Worm (Caenorhabditis elegans) whole organism, L2 larva: ENCODE data around the gene B0546.4.

Experiments used
- F13H6.1 ChIP-seq: sonication (generic microtip); optimal IDR thresholded peaks from 2 replicates; lab custom pipeline; 2016; ENCODE audit warnings: missing genetic modification characterization, missing compliant biosample characterization
- ama-1 ChIP-seq: fragments of 150-350 bp; optimal IDR thresholded peaks from 2 replicates; lab custom pipeline; 2018; ENCODE audit warnings: inconsistent platforms
- lsy-2 ChIP-seq, 2 experiments: fragments of 150-350 bp in 1 of 2; sonication (generic microtip) in 1 of 2; optimal IDR thresholded peaks; 2 replicates each; lab custom pipeline; 2014 to 2017; ENCODE audit warnings: missing biosample characterization in 2 of 2, missing genetic modification characterization in 2 of 2
- mab-5 ChIP-seq: fragments of 150-350 bp; optimal IDR thresholded peaks from 2 replicates; lab custom pipeline; 2014; ENCODE audit warnings: missing biosample characterization, missing genetic modification characterization
- mdl-1 ChIP-seq, 2 experiments: fragments of 150-350 bp in 1 of 2; sonication (generic microtip) in 1 of 2; optimal IDR thresholded peaks; 2 replicates each; lab custom pipeline; 2017; ENCODE audit warnings: missing biosample characterization in 2 of 2, missing genetic modification characterization in 2 of 2
- nhr-12 ChIP-seq: fragments of 150-350 bp; optimal IDR thresholded peaks from 2 replicates; lab custom pipeline; 2014; ENCODE audit warnings: missing biosample characterization, missing genetic modification characterization
- nhr-77 ChIP-seq: fragments of 150-350 bp; optimal IDR thresholded peaks from 2 replicates; lab custom pipeline; 2014; ENCODE audit warnings: missing biosample characterization, missing genetic modification characterization
- ztf-11 ChIP-seq: sonication (generic microtip); optimal IDR thresholded peaks from 2 replicates; lab custom pipeline; 2017; ENCODE audit warnings: missing biosample characterization, missing genetic modification characterization

DNA sequence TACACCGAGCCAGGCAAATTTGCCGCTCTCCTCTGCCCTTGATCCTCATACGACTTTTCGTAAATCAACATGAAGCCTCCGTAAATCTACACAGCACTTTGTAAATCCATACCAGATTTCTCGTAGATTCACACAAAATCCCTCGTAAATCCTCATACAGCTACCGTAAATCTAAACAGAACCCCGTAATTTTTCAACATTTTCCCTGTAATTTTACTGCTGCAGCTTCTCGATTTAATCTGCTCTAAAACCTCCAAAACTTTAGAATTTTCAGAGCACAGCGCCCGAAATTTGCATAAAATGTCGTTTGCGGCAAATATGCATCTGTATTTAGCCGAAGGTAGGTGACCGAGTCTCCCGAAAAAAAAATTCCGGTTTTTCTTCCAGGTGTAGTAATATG lies 29.2 kb downstream of the B0546.4 start, which contains the start of gene F42A6.1:
- TF ChIP-seq nhr-12 (tag; lab: Kevin White, UChicago) (no peak), lsy-2 (tag; optimal IDR thresholded peaks at IDR 0.05; lab: Kevin White, UChicago) (no peak), F13H6.1 (no peak), mdl-1 (tag; optimal IDR thresholded peaks at IDR 0.05; lab: Kevin White, UChicago) (no peak), ama-1 (no peak), ztf-11 (tag; lab: Kevin White, UChicago) (no peak), nhr-77 (no peak), mab-5 (no peak)
